Fruit fly (Drosophila melanogaster) whole organism, embryonic: ENCODE data around the gene mRpL37.

Experiments used
- Atf6 ChIP-seq: fragments of 200-800 bp; sonication (Bioruptor generic); IDR thresholded peaks from 2 replicates; pipeline ENCODE4 v1.3.6; 2022; ENCODE audit warnings: missing biosample characterization, missing genetic modification characterization
- Awh ChIP-seq: fragments of 200-800 bp; sonication (Bioruptor generic); IDR thresholded peaks from 2 replicates; pipeline ENCODE4, ENCODE4 v1.3.6; 2022; ENCODE audit warnings: missing biosample characterization, missing genetic modification characterization
- B-H1 ChIP-seq: fragments of 200-800 bp; sonication (Bioruptor generic); IDR thresholded peaks from 3 replicates; pipeline ENCODE4 v1.3.6; 2022; ENCODE audit warnings: missing biosample characterization, missing genetic modification characterization
- CG1024 ChIP-seq: fragments of 200-800 bp; sonication (Bioruptor generic); IDR thresholded peaks from 2 replicates; pipeline ENCODE4 v1.3.6; 2022; ENCODE audit warnings: missing biosample characterization, missing genetic modification characterization
- CG10431 ChIP-seq: fragments of 200-800 bp; sonication (Bioruptor generic); optimal IDR thresholded peaks from 3 replicates; lab custom pipeline; 2018; ENCODE audit warnings: missing biosample characterization, mild to moderate bottlenecking, missing genetic modification characterization
- CG10979 ChIP-seq: fragments of 200-800 bp; sonication (Bioruptor generic); optimal IDR thresholded peaks from 2 replicates; lab custom pipeline; 2018; ENCODE audit warnings: missing biosample characterization, mild to moderate bottlenecking, missing genetic modification characterization, moderate library complexity
- CG11696 ChIP-seq: fragments of 200-800 bp; sonication (Bioruptor generic); IDR thresholded peaks from 2 replicates; pipeline ENCODE4 v1.3.6; 2022; ENCODE audit warnings: missing biosample characterization, missing genetic modification characterization
- CG12071 ChIP-seq: fragments of 200-800 bp; sonication (Bioruptor generic); optimal IDR thresholded peaks from 3 replicates; lab custom pipeline; 2018; ENCODE audit warnings: missing biosample characterization, mild to moderate bottlenecking, missing genetic modification characterization
- CG12391 ChIP-seq: fragments of 200-800 bp; sonication (Bioruptor generic); optimal IDR thresholded peaks from 3 replicates; lab custom pipeline; 2018; ENCODE audit warnings: missing biosample characterization, mild to moderate bottlenecking, missing genetic modification characterization, moderate library complexity
- CG12769 ChIP-seq: fragments of 200-800 bp; sonication (Bioruptor generic); optimal IDR thresholded peaks from 2 replicates; lab custom pipeline; 2019; ENCODE audit warnings: missing biosample characterization, mild to moderate bottlenecking, missing genetic modification characterization, moderate library complexity
- CG13296 ChIP-seq: fragments of 200-800 bp; sonication (Bioruptor generic); optimal IDR thresholded peaks from 3 replicates; lab custom pipeline; 2018; ENCODE audit warnings: missing biosample characterization, mild to moderate bottlenecking, missing genetic modification characterization
- CG14860 ChIP-seq: fragments of 200-800 bp; sonication (Bioruptor generic); IDR thresholded peaks from 3 replicates; pipeline ENCODE4 v1.3.6; 2022; ENCODE audit warnings: missing biosample characterization, missing genetic modification characterization; ENCODE audit not compliant: partially characterized antibody
- CG15011 ChIP-seq: fragments of 200-800 bp; sonication (Bioruptor generic); optimal IDR thresholded peaks from 3 replicates; lab custom pipeline; 2018; ENCODE audit warnings: missing biosample characterization, mild to moderate bottlenecking, missing genetic modification characterization
- CG1647 ChIP-seq: fragments of 200-800 bp; sonication (Bioruptor generic); optimal IDR thresholded peaks from 3 replicates; lab custom pipeline; 2016; ENCODE audit warnings: missing biosample characterization, missing genetic modification characterization
- CG2202 ChIP-seq: fragments of 200-800 bp; sonication (Bioruptor generic); optimal IDR thresholded peaks from 2 replicates; lab custom pipeline; 2018; ENCODE audit warnings: missing biosample characterization, mild to moderate bottlenecking, missing genetic modification characterization
- CG30020 ChIP-seq: fragments of 200-800 bp; optimal IDR thresholded peaks from 2 replicates; lab custom pipeline; 2019; ENCODE audit warnings: missing biosample characterization, mild to moderate bottlenecking, missing genetic modification characterization, moderate library complexity
- CG31441 ChIP-seq: fragments of 200-800 bp; sonication (Bioruptor generic); IDR thresholded peaks from 2 replicates; pipeline ENCODE4 v1.3.6; 2022; ENCODE audit warnings: missing biosample characterization, missing genetic modification characterization
- CG3726 ChIP-seq: fragments of 200-800 bp; sonication (Bioruptor generic); IDR thresholded peaks from 3 replicates; pipeline ENCODE4, ENCODE4 v1.3.6; 2022; ENCODE audit warnings: missing biosample characterization, missing genetic modification characterization
- CG43689 ChIP-seq: fragments of 200-800 bp; sonication (Bioruptor generic); IDR thresholded peaks from 2 replicates; pipeline ENCODE4 v1.3.6; 2022; ENCODE audit warnings: missing biosample characterization, missing genetic modification characterization
- CG4707 ChIP-seq: fragments of 200-800 bp; sonication (Bioruptor generic); optimal IDR thresholded peaks from 2 replicates; lab custom pipeline; 2018; ENCODE audit warnings: missing biosample characterization, mild to moderate bottlenecking, missing genetic modification characterization, moderate library complexity
- CG4820 ChIP-seq: fragments of 200-800 bp; sonication (Bioruptor generic); optimal IDR thresholded peaks from 3 replicates; lab custom pipeline; 2016; ENCODE audit warnings: missing biosample characterization, missing genetic modification characterization
- CG5245 ChIP-seq: fragments of 200-800 bp; sonication (Bioruptor generic); optimal IDR thresholded peaks from 3 replicates; lab custom pipeline; 2016; ENCODE audit warnings: missing biosample characterization, missing genetic modification characterization
- CG6175 ChIP-seq: fragments of 200-800 bp; sonication (Bioruptor generic); IDR thresholded peaks from 3 replicates; pipeline ENCODE4 v1.3.6; 2022; ENCODE audit warnings: missing biosample characterization, missing genetic modification characterization
- CG7357 ChIP-seq: fragments of 200-800 bp; sonication (Bioruptor generic); IDR thresholded peaks from 3 replicates; pipeline ENCODE4 v1.3.6; 2022; ENCODE audit warnings: missing biosample characterization, missing genetic modification characterization
- CG7786 ChIP-seq: fragments of 200-800 bp; sonication (Bioruptor generic); optimal IDR thresholded peaks from 2 replicates; lab custom pipeline; 2016; ENCODE audit warnings: missing biosample characterization, missing genetic modification characterization
- CG7987 ChIP-seq: fragments of 200-800 bp; sonication (Bioruptor generic); optimal IDR thresholded peaks from 2 replicates; lab custom pipeline; 2018; ENCODE audit warnings: missing biosample characterization, mild to moderate bottlenecking, missing genetic modification characterization, moderate library complexity
- CoRest ChIP-seq: fragments of 200-800 bp; sonication (Bioruptor generic); optimal IDR thresholded peaks from 3 replicates; lab custom pipeline; 2018; ENCODE audit warnings: missing biosample characterization, mild to moderate bottlenecking, missing genetic modification characterization, moderate library complexity
- Deaf1 ChIP-seq: fragments of 200-800 bp; optimal IDR thresholded peaks from 3 replicates; lab custom pipeline; 2019; ENCODE audit warnings: missing biosample characterization, mild to moderate bottlenecking, missing genetic modification characterization, moderate library complexity
- Drgx ChIP-seq: fragments of 200-800 bp; sonication (Bioruptor generic); IDR thresholded peaks from 2 replicates; pipeline ENCODE4 v1.3.6; 2022; ENCODE audit warnings: missing biosample characterization, missing genetic modification characterization
- ERR ChIP-seq: fragments of 200-800 bp; sonication (Bioruptor generic); optimal IDR thresholded peaks from 2 replicates; lab custom pipeline; 2016; ENCODE audit warnings: missing biosample characterization, missing genetic modification characterization
- Eip74EF ChIP-seq, 2 experiments: fragments of 200-800 bp in 1 of 2; fragments of >200 bp in 1 of 2; sonication (Bioruptor generic) in 1 of 2; optimal IDR thresholded peaks; 2 replicates each; lab custom pipeline; 2017 to 2019; ENCODE audit warnings: missing biosample characterization in 2 of 2, missing genetic modification characterization in 2 of 2, mild to moderate bottlenecking in 1 of 2, moderate library complexity in 1 of 2
- Fer2 ChIP-seq: fragments of 200-800 bp; sonication (Bioruptor generic); optimal IDR thresholded peaks from 2 replicates; lab custom pipeline; 2018; ENCODE audit warnings: missing biosample characterization, mild to moderate bottlenecking, missing genetic modification characterization, moderate library complexity
- HHEX ChIP-seq: fragments of 200-800 bp; sonication (Bioruptor generic); optimal IDR thresholded peaks from 3 replicates; lab custom pipeline; 2017; ENCODE audit warnings: missing biosample characterization, mild to moderate bottlenecking, missing genetic modification characterization, missing genetic modification reagents
- Nf-YB ChIP-seq: fragments of 200-800 bp; sonication (Bioruptor generic); optimal IDR thresholded peaks from 3 replicates; lab custom pipeline; 2019; ENCODE audit warnings: missing biosample characterization, mild to moderate bottlenecking, missing genetic modification characterization, moderate library complexity
- NfI ChIP-seq: fragments of 200-800 bp; sonication (Bioruptor generic); optimal IDR thresholded peaks from 3 replicates; lab custom pipeline; 2018; ENCODE audit warnings: missing biosample characterization, mild to moderate bottlenecking, missing genetic modification characterization, moderate library complexity
- Oaz ChIP-seq: fragments of 200-800 bp; sonication (Bioruptor generic); IDR thresholded peaks from 2 replicates; pipeline ENCODE4 v1.3.6; 2022; ENCODE audit warnings: missing biosample characterization, missing genetic modification characterization
- Sox100B ChIP-seq: fragments of 200-800 bp; sonication (Bioruptor generic); optimal IDR thresholded peaks from 3 replicates; lab custom pipeline; 2018; ENCODE audit warnings: missing biosample characterization, mild to moderate bottlenecking, missing genetic modification characterization
- Sox102F ChIP-seq: fragments of 200-800 bp; sonication (Bioruptor generic); optimal IDR thresholded peaks from 2 replicates; lab custom pipeline; 2018; ENCODE audit warnings: missing biosample characterization, mild to moderate bottlenecking, missing genetic modification characterization, moderate library complexity
- Sry-β ChIP-seq: fragments of 200-800 bp; sonication (Bioruptor generic); optimal IDR thresholded peaks from 2 replicates; lab custom pipeline; 2018; ENCODE audit warnings: missing biosample characterization, mild to moderate bottlenecking, missing genetic modification characterization, moderate library complexity
- Usf ChIP-seq: fragments of 200-800 bp; sonication (Bioruptor generic); optimal IDR thresholded peaks from 2 replicates; lab custom pipeline; 2017; ENCODE audit warnings: missing genotype, missing biosample characterization, missing genetic modification characterization
- Xbp1 ChIP-seq: fragments of 200-800 bp; sonication (Bioruptor generic); optimal IDR thresholded peaks from 3 replicates; lab custom pipeline; 2016; ENCODE audit warnings: missing biosample characterization, mild to moderate bottlenecking, missing genetic modification characterization
- eve ChIP-seq, 2 experiments: fragments of >200 bp; optimal IDR thresholded peaks; 2 replicates each; lab custom pipeline; 2017; ENCODE audit warnings: missing biosample characterization in 2 of 2, missing genetic modification characterization in 2 of 2
- fd102C ChIP-seq: fragments of 200-800 bp; sonication (Bioruptor generic); optimal IDR thresholded peaks from 2 replicates; lab custom pipeline; 2018; ENCODE audit warnings: missing biosample characterization, mild to moderate bottlenecking, missing genetic modification characterization, moderate library complexity
- gce ChIP-seq: fragments of 200-800 bp; sonication (Bioruptor generic); IDR thresholded peaks from 3 replicates; pipeline ENCODE4 v1.3.6; 2022; ENCODE audit warnings: missing biosample characterization, missing genetic modification characterization
- grau ChIP-seq: fragments of 200-800 bp; optimal IDR thresholded peaks from 3 replicates; lab custom pipeline; 2019; ENCODE audit warnings: missing biosample characterization, mild to moderate bottlenecking, missing genetic modification characterization, moderate library complexity
- hb ChIP-seq: fragments of 200-800 bp; sonication (Bioruptor generic); IDR thresholded peaks from 3 replicates; pipeline ENCODE4 v1.3.6; 2022; ENCODE audit warnings: missing biosample characterization, missing genetic modification characterization; ENCODE audit not compliant: partially characterized antibody
- lab ChIP-seq: fragments of 200-800 bp; sonication (Bioruptor generic); optimal IDR thresholded peaks from 3 replicates; lab custom pipeline; 2017; ENCODE audit warnings: missing biosample characterization, missing genetic modification characterization, mild to moderate bottlenecking, moderate library complexity, missing genetic modification reagents
- p53 ChIP-seq: fragments of 200-800 bp; sonication (Bioruptor generic); optimal IDR thresholded peaks from 2 replicates; lab custom pipeline; 2016; ENCODE audit warnings: missing biosample characterization, missing genetic modification characterization
- pum ChIP-seq: fragments of 200-800 bp; sonication (Bioruptor generic); optimal IDR thresholded peaks from 2 replicates; lab custom pipeline; 2016; ENCODE audit warnings: missing biosample characterization, missing genetic modification characterization
- sna ChIP-seq: fragments of 200-800 bp; sonication (Bioruptor generic); IDR thresholded peaks from 2 replicates; pipeline ENCODE4 v1.3.6; 2022; ENCODE audit warnings: missing biosample characterization, missing genetic modification characterization; ENCODE audit not compliant: partially characterized antibody

Gene mRpL37

dm6 chr3R:10784058-10784499, at the start of gene mRpL37, which contains the start of gene Rbp1 (continued):
- TF ChIP-seq CG31441 (GFP tag; lab: Robert Waterston, UW): peak; percentile 96
- TF ChIP-seq B-H1 (GFP tag; lab: Robert Waterston, UW): peak; percentile 55; the same call in 1 of the 3 replicates
- TF ChIP-seq CG4820: peak; percentile 76
- peak; percentile 71 for TF ChIP-seq pum (GFP tag; lab: Kevin White, UChicago)
- peak; percentile 47 for TF ChIP-seq CG13296 (GFP tag; lab: Kevin White, UChicago)
- TF ChIP-seq Xbp1 (GFP tag; lab: Kevin White, UChicago): peak; percentile 86
- no peak for TF ChIP-seq ERR (GFP tag; lab: Kevin White, UChicago)
- peak; percentile 89 for TF ChIP-seq hb (GFP tag; lab: Robert Waterston, UW)
- no peak for TF ChIP-seq Awh (GFP tag; lab: Robert Waterston, UW)
- no peak for TF ChIP-seq p53
- TF ChIP-seq gce (GFP tag; lab: Robert Waterston, UW): no peak
- TF ChIP-seq Sox100B (GFP tag; lab: Kevin White, UChicago): peak; percentile 72
- peak; percentile 88 for TF ChIP-seq CG12391 (tag; lab: Kevin White, UChicago)
- TF ChIP-seq CG14860: peak; percentile 95
- TF ChIP-seq CG30020 (tag; lab: Kevin White, UChicago): peak; percentile 85
- TF ChIP-seq Oaz (GFP tag; lab: Robert Waterston, UW): no peak
- peak; percentile 45 for TF ChIP-seq Fer2 (tag; lab: Kevin White, UChicago)
- peak; percentile 33 for TF ChIP-seq CG7786
- TF ChIP-seq sna (GFP tag; lab: Robert Waterston, UW): peak; percentile 86
- peak; percentile 51 for TF ChIP-seq Usf (GFP tag; lab: Kevin White, UChicago)
- no peak for TF ChIP-seq CG3726 (GFP tag; lab: Robert Waterston, UW)
- no peak for TF ChIP-seq Atf6 (GFP tag; lab: Robert Waterston, UW)
- TF ChIP-seq CG10431 (GFP tag; lab: Kevin White, UChicago): no peak
- no peak for TF ChIP-seq Deaf1 (tag; lab: Kevin White, UChicago)
- no peak for TF ChIP-seq CG6175
- TF ChIP-seq grau (tag; lab: Kevin White, UChicago): peak; percentile 84
- TF ChIP-seq CG12769 (tag; lab: Kevin White, UChicago): no peak
- no peak for TF ChIP-seq Drgx (GFP tag; lab: Robert Waterston, UW)
- no peak for TF ChIP-seq lab
- TF ChIP-seq Sox102F (GFP tag; lab: Kevin White, UChicago): peak; percentile 73
- TF ChIP-seq CG43689 (GFP tag; lab: Robert Waterston, UW): no peak
- TF ChIP-seq CG4707 (GFP tag; lab: Kevin White, UChicago): no peak
- TF ChIP-seq CG5245 (GFP tag; lab: Kevin White, UChicago): peak; percentile 61
- no peak for TF ChIP-seq CG11696
- TF ChIP-seq CG15011 (GFP tag; lab: Kevin White, UChicago): no peak
- no peak for TF ChIP-seq Nf-YB
- TF ChIP-seq Sry-β (GFP tag; lab: Kevin White, UChicago): peak; percentile 72
- TF ChIP-seq CG7357 (GFP tag; lab: Robert Waterston, UW): peak; percentile 43; the same call in 1 of the 3 replicates
- TF ChIP-seq CG10979 (tag; lab: Kevin White, UChicago): peak; percentile 63
- no peak for TF ChIP-seq fd102C (GFP tag; lab: Kevin White, UChicago)
- TF ChIP-seq CG12071 (GFP tag; lab: Kevin White, UChicago): no peak
- TF ChIP-seq CG2202 (tag; lab: Kevin White, UChicago): peak; percentile 23
- no peak for TF ChIP-seq CG1024 (GFP tag; lab: Robert Waterston, UW)
- peak; percentile 90 for TF ChIP-seq CoRest (tag; lab: Kevin White, UChicago)
- TF ChIP-seq eve (GFP tag; optimal IDR thresholded peaks at IDR 0.05; lab: Kevin White, UChicago): no peak
- TF ChIP-seq HHEX (GFP tag; lab: Kevin White, UChicago): peak; percentile 51
- TF ChIP-seq Eip74EF (GFP tag; optimal IDR thresholded peaks at IDR 0.05; lab: Kevin White, UChicago): no peak
- no peak for TF ChIP-seq CG7987 (GFP tag; lab: Kevin White, UChicago)
- peak; percentile 71 for TF ChIP-seq NfI (GFP tag; lab: Kevin White, UChicago)
- TF ChIP-seq CG1647 (GFP tag; lab: Kevin White, UChicago): peak; percentile 33
